Worm (Caenorhabditis elegans) whole organism, L1 larva: ENCODE data around the gene znf-622.

Experiments used
- jun-1 ChIP-seq: fragments of 150-350 bp; optimal IDR thresholded peaks from 2 replicates; lab custom pipeline; 2014; ENCODE audit warnings: missing biosample characterization, missing genetic modification reagents, missing genetic modification characterization
- lin-14 ChIP-seq: fragments of 200-800 bp; sonication (Bioruptor generic); optimal IDR thresholded peaks from 2 replicates; lab custom pipeline; 2018; ENCODE audit warnings: mild to moderate bottlenecking, missing genetic modification characterization, moderate library complexity, missing compliant biosample characterization
- nhr-237 ChIP-seq: fragments of 150-350 bp; optimal IDR thresholded peaks from 2 replicates; lab custom pipeline; 2014; ENCODE audit warnings: missing biosample characterization, missing genetic modification characterization
- nhr-90 ChIP-seq: sonication (generic microtip); optimal IDR thresholded peaks from 2 replicates; lab custom pipeline; 2016; ENCODE audit warnings: mild to moderate bottlenecking, missing genetic modification characterization, missing compliant biosample characterization; ENCODE audit not compliant: poor library complexity
- rnt-1 ChIP-seq: sonication (generic microtip); optimal IDR thresholded peaks from 2 replicates; lab custom pipeline; 2016; ENCODE audit warnings: mild to moderate bottlenecking, missing genetic modification characterization, moderate library complexity, missing compliant biosample characterization
- skn-1 ChIP-seq: fragments of 150-350 bp; optimal IDR thresholded peaks from 2 replicates; lab custom pipeline; 2014; ENCODE audit warnings: missing biosample characterization, missing genetic modification characterization

DNA sequence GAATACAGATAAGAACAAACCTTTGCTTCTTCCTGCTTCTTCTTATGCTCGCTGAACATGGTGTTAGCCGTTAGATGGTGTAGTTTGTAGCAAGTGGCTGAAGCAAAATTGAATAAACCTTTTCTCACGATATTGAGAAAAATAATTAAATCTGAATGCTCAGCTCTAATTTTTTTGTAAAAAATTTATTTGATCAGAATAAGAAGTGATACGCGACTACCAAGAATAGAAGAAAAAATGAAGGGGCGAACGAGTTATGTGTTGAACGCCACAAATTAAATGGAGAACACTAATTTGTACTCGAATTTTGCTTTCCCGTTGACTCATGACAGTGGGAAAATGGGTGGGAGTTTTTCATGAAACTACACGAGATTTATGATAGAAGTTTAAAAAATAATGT, 38.2 kb upstream of the znf-622 start, which contains the start of gene C56G2.9:
- TF ChIP-seq rnt-1 (tag; lab: Kevin White, UChicago) (no peak), nhr-237 (no peak), skn-1 (tag; lab: Kevin White, UChicago) (no peak), jun-1 (no peak), lin-14 (no peak), nhr-90 (no peak)
